Fruit fly (Drosophila melanogaster) whole organism, pupa: Measurements from ENCODE around the gene lin-28.

Source experiments
- CG10348 ChIP-seq: fragments of 200-800 bp; sonication (Bioruptor generic); IDR thresholded peaks from 2 replicates; pipeline ENCODE4 v1.3.6; 2022; ENCODE audit warnings: missing biosample characterization, missing genetic modification characterization
- CG12605 ChIP-seq: fragments of 200-800 bp; sonication (Bioruptor generic); IDR thresholded peaks from 2 replicates; pipeline ENCODE4 v1.3.6; 2022; ENCODE audit warnings: missing biosample characterization, missing genetic modification characterization
- CG13204 ChIP-seq: fragments of 200-800 bp; sonication (Bioruptor generic); optimal IDR thresholded peaks from 2 replicates; lab custom pipeline; 2018; ENCODE audit warnings: missing biosample characterization, mild to moderate bottlenecking, missing genetic modification characterization, moderate library complexity
- CG14655 ChIP-seq: fragments of 200-800 bp; sonication (Bioruptor generic); optimal IDR thresholded peaks from 3 replicates; lab custom pipeline; 2017; ENCODE audit warnings: mild to moderate bottlenecking, missing biosample characterization, missing genetic modification reagents, missing genetic modification characterization
- CG15710 ChIP-seq: fragments of 200-800 bp; sonication (Bioruptor generic); optimal IDR thresholded peaks from 2 replicates; lab custom pipeline; 2018; ENCODE audit warnings: missing biosample characterization, mild to moderate bottlenecking, missing genetic modification characterization, moderate library complexity
- CG17806 ChIP-seq: fragments of 200-800 bp; sonication (Bioruptor generic); optimal IDR thresholded peaks from 2 replicates; lab custom pipeline; 2018; ENCODE audit warnings: missing biosample characterization, mild to moderate bottlenecking, missing genetic modification characterization, moderate library complexity
- CG32121 ChIP-seq: fragments of 200-800 bp; sonication (Bioruptor generic); IDR thresholded peaks from 2 replicates; pipeline ENCODE4 v1.3.6; 2022; ENCODE audit warnings: missing biosample characterization, missing genetic modification characterization
- CG34367 ChIP-seq: fragments of 200-800 bp; sonication (Bioruptor generic); optimal IDR thresholded peaks from 2 replicates; lab custom pipeline; 2018; ENCODE audit warnings: missing biosample characterization, mild to moderate bottlenecking, missing genetic modification characterization
- CG4496 ChIP-seq: fragments of 200-800 bp; sonication (Bioruptor generic); IDR thresholded peaks from 3 replicates; pipeline ENCODE4 v1.3.6; 2022; ENCODE audit warnings: missing biosample characterization, missing genetic modification characterization
- CG8159 ChIP-seq: fragments of 200-800 bp; sonication (Bioruptor generic); optimal IDR thresholded peaks from 3 replicates; lab custom pipeline; 2018; ENCODE audit warnings: missing biosample characterization, mild to moderate bottlenecking, missing genetic modification characterization, moderate library complexity
- CG8301 ChIP-seq: fragments of 200-800 bp; sonication (Bioruptor generic); optimal IDR thresholded peaks from 2 replicates; lab custom pipeline; 2018; ENCODE audit warnings: missing biosample characterization, mild to moderate bottlenecking, missing genetic modification characterization
- CG9948 ChIP-seq: fragments of 200-800 bp; sonication (Bioruptor generic); optimal IDR thresholded peaks from 2 replicates; lab custom pipeline; 2018; ENCODE audit warnings: missing biosample characterization, mild to moderate bottlenecking, missing genetic modification characterization, moderate library complexity
- D1 ChIP-seq: fragments of 200-800 bp; sonication (Bioruptor generic); optimal IDR thresholded peaks from 2 replicates; lab custom pipeline; 2018; ENCODE audit warnings: missing biosample characterization, mild to moderate bottlenecking, missing genetic modification characterization, moderate library complexity
- EcR ChIP-seq: fragments of 200-800 bp; sonication (Bioruptor generic); optimal IDR thresholded peaks from 3 replicates; lab custom pipeline; 2019; ENCODE audit warnings: missing biosample characterization, missing genetic modification characterization, mild to moderate bottlenecking, moderate library complexity, missing genetic modification reagents
- Ets98B ChIP-seq: fragments of 200-800 bp; sonication (Bioruptor generic); IDR thresholded peaks from 2 replicates; pipeline ENCODE4 v1.3.6; 2022; ENCODE audit warnings: missing biosample characterization, missing genetic modification characterization
- Pif1A ChIP-seq: fragments of 200-800 bp; sonication (Bioruptor generic); optimal IDR thresholded peaks from 3 replicates; lab custom pipeline; 2016; ENCODE audit warnings: missing biosample characterization, missing genetic modification characterization
- Pif1B ChIP-seq: fragments of 200-800 bp; sonication (Bioruptor generic); optimal IDR thresholded peaks from 3 replicates; lab custom pipeline; 2016; ENCODE audit warnings: missing biosample characterization, missing genetic modification characterization
- Snoo ChIP-seq: fragments of 200-800 bp; sonication (Bioruptor generic); optimal IDR thresholded peaks from 3 replicates; lab custom pipeline; 2017; ENCODE audit warnings: missing biosample characterization, mild to moderate bottlenecking, missing genetic modification characterization, inconsistent platforms
- fd96Ca ChIP-seq: fragments of 200-800 bp; sonication (Bioruptor generic); IDR thresholded peaks from 3 replicates; pipeline ENCODE4 v1.3.6; 2022; ENCODE audit warnings: missing biosample characterization, missing genetic modification characterization
- gl ChIP-seq: fragments of 200-800 bp; sonication (Bioruptor generic); optimal IDR thresholded peaks from 2 replicates; lab custom pipeline; 2018; ENCODE audit warnings: missing biosample characterization, mild to moderate bottlenecking, missing genetic modification characterization
- rn ChIP-seq: fragments of 200-800 bp; sonication (Bioruptor generic); IDR thresholded peaks from 2 replicates; pipeline ENCODE4 v1.3.6; 2022; ENCODE audit warnings: missing biosample characterization, missing genetic modification characterization

The lin-28 gene

DNA sequence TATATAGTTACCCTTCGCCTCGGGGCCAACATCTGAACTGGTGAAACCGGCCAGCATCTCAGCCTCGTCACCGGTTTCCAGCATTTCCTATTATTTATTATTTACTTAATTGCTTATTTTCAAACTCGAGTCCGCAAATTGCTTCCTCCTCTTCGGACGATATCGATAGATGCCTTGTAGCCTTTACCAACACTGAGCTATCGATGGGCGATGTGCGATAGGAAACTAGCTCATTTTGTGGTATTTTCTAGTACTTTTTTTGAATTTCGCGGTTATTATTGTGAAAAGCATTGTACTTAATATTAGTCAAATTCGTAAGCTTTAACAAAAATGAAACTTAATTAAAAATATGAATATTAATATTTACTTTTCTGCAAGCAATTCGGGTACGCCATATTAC lies 7.6 kb downstream of the lin-28 start, which contains the start of gene Sse:
Gene Sse, minus strand, starts transcription at position 177 of the 400 bp plus-strand sequence.
- TF ChIP-seq CG17806 (tag; lab: Kevin White, UChicago) (no peak), Ets98B (GFP tag; lab: Robert Waterston, UW) (no peak)

DNA sequence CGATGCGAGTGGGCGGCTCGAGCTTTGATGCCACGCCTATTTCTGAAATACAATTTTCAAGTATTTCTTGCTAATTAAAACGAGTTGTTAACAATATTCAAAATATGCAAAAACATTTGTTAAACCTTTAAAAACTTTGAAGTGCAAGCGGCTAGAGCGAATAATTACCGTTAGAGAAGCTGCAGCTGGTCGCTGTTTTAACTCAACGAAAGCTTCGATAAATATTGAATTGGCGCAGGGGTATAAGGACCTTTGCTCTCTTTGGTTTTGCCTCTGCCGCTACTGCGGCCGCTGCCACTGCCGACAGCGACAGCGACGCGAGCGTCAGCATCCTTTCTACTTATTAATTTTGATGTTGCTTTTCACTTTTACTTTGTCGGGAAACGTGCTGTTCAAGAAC lies 8.8 kb downstream of the lin-28 start:
- TF ChIP-seq Pif1B = no peak
- no peak for TF ChIP-seq CG4496 (GFP tag; lab: Robert Waterston, UW)
- no peak for TF ChIP-seq fd96Ca (GFP tag; lab: Robert Waterston, UW)
- no peak for TF ChIP-seq CG14655 (GFP tag; lab: Kevin White, UChicago)
- no peak for TF ChIP-seq CG10348 (GFP tag; lab: Robert Waterston, UW)
- no peak for TF ChIP-seq D1 (tag; lab: Kevin White, UChicago)
- no peak for TF ChIP-seq Snoo (tag; lab: Kevin White, UChicago)
- no peak for TF ChIP-seq CG13204 (GFP tag; lab: Kevin White, UChicago)

DNA sequence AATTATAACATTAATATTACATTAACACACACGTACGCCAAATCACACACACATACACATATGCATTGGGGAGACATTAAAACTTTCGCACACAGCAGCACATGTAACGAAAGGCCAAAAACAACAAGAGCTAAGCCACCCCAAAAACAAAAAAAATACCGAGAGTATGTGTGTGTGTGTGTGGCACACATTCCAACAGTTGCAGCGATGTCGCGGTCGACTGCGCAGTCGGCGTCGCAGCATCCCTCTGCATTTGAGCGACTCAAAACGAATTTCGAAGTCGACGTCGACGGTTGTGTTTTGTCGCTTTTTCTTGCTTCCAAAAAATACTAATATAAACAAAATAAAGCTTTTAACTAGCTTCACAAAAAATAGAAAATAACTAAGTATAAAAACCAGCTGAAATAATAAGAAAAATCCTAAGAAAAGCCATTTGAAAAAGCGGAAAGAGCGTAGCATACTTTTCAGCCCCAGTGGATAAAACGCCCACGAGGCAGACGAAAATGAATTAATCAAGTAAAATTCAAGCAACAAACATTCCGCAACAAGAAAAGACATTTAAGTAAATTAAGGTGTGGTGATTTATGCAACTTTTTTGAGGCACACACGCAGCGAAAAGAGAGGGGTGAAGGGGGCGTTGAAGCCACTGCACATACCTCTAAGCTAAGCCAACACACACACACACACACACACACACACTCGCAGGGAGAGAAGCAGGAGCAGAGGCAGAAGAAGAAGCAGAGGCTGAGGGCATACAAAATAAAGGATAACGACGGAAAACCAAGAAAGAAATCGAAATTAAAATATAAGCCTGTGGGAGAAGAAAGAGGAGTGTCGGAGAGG lies 9.6 kb downstream of the lin-28 start, which contains the start of gene CG46320:
Gene CG46320, plus strand, starts transcription at position 246 of the 843 bp plus-strand sequence.
- TF ChIP-seq fd96Ca (GFP tag; lab: Robert Waterston, UW) = no peak
- no peak for TF ChIP-seq EcR (GFP tag; lab: Kevin White, UChicago)
- TF ChIP-seq D1 (tag; lab: Kevin White, UChicago) = no peak
- TF ChIP-seq CG12605 (GFP tag; lab: Robert Waterston, UW) = no peak
- no peak for TF ChIP-seq CG10348 (GFP tag; lab: Robert Waterston, UW)
- TF ChIP-seq CG4496 (GFP tag; lab: Robert Waterston, UW) = 0 out of 3 replicates have a peak, but pooled peaks have one; percentile 21
- TF ChIP-seq CG34367 (tag; lab: Kevin White, UChicago) = no peak

DNA sequence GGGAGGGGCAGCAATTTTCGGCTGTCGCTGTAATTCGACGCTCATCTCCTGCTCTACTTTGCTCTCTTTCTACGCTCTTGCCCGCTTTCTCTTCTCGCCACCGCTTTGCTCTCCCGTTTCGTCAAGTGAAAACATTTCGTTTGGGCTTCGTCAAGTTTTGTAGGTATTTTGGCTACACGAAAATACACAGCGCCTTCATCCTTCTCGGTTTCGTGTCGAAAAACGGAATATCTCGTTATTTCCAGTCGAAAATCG lies 10.2 kb downstream of the lin-28 start:
- no peak for TF ChIP-seq CG4496 (GFP tag; lab: Robert Waterston, UW)
- TF ChIP-seq Pif1A (GFP tag; lab: Kevin White, UChicago) = no peak
- TF ChIP-seq CG34367 (tag; lab: Kevin White, UChicago) = no peak
- no peak for TF ChIP-seq CG32121 (GFP tag; lab: Robert Waterston, UW)
- no peak for TF ChIP-seq Ets98B (GFP tag; lab: Robert Waterston, UW)
- no peak for TF ChIP-seq CG15710
- no peak for TF ChIP-seq D1 (tag; lab: Kevin White, UChicago)
- TF ChIP-seq CG10348 (GFP tag; lab: Robert Waterston, UW) = no peak
- TF ChIP-seq Snoo (tag; lab: Kevin White, UChicago) = no peak
- TF ChIP-seq rn = no peak
- no peak for TF ChIP-seq Pif1B
- no peak for TF ChIP-seq gl (tag; lab: Kevin White, UChicago)
- no peak for TF ChIP-seq CG17806 (tag; lab: Kevin White, UChicago)
- no peak for TF ChIP-seq CG8159
- no peak for TF ChIP-seq fd96Ca (GFP tag; lab: Robert Waterston, UW)
- no peak for TF ChIP-seq CG14655 (GFP tag; lab: Kevin White, UChicago)

DNA sequence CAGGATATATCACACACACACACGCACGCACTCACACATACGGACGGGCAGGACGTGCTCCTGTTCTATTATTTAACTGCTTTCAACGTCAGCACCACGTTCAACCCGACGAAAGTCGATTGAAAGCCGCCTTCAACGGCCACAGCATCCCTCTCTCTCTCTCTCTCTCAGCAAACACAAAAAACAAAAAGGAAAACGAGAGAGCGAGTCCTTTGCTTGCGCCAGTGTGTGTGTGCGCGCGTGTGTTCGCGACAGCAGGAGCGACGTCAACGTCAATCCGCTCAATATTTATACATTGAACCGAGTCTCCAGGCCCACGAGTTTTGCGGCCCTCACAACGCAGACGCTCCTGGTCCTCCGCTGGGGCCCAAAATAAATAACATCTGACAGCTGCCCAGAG lies 11.0 kb downstream of the lin-28 start:
- no peak for TF ChIP-seq CG17806 (tag; lab: Kevin White, UChicago)
- TF ChIP-seq CG9948 (tag; lab: Kevin White, UChicago) = no peak
- TF ChIP-seq rn = no peak
- no peak for TF ChIP-seq CG12605 (GFP tag; lab: Robert Waterston, UW)
- TF ChIP-seq CG13204 (GFP tag; lab: Kevin White, UChicago) = no peak
- no peak for TF ChIP-seq CG8301 (tag; lab: Kevin White, UChicago)
- TF ChIP-seq gl (tag; lab: Kevin White, UChicago) = no peak
- no peak for TF ChIP-seq CG32121 (GFP tag; lab: Robert Waterston, UW)
- TF ChIP-seq CG15710 = no peak
- no peak for TF ChIP-seq CG4496 (GFP tag; lab: Robert Waterston, UW)
- TF ChIP-seq EcR (GFP tag; lab: Kevin White, UChicago) = no peak
- no peak for TF ChIP-seq Pif1A (GFP tag; lab: Kevin White, UChicago)
- no peak for TF ChIP-seq CG10348 (GFP tag; lab: Robert Waterston, UW)
- TF ChIP-seq CG14655 (GFP tag; lab: Kevin White, UChicago) = no peak
- TF ChIP-seq CG8159 = no peak
- TF ChIP-seq fd96Ca (GFP tag; lab: Robert Waterston, UW) = no peak
- TF ChIP-seq Pif1B = no peak
- TF ChIP-seq D1 (tag; lab: Kevin White, UChicago) = no peak

- TF ChIP-seq EcR (GFP tag; lab: Kevin White, UChicago) (no peak), CG4496 (GFP tag; lab: Robert Waterston, UW) (no peak), Pif1A (GFP tag; lab: Kevin White, UChicago) (no peak), CG15710 (no peak), gl (tag; lab: Kevin White, UChicago) (no peak), CG8301 (tag; lab: Kevin White, UChicago) (no peak), CG8159 (no peak), CG13204 (GFP tag; lab: Kevin White, UChicago) (no peak)
Measured at dm6 chr3L:5666787-5667186, 12.3 kb downstream of the lin-28 start.
